Fruit fly (Drosophila melanogaster): ENCODE measurements around the gene PQBP1.

PQBP1 gene

DNA sequence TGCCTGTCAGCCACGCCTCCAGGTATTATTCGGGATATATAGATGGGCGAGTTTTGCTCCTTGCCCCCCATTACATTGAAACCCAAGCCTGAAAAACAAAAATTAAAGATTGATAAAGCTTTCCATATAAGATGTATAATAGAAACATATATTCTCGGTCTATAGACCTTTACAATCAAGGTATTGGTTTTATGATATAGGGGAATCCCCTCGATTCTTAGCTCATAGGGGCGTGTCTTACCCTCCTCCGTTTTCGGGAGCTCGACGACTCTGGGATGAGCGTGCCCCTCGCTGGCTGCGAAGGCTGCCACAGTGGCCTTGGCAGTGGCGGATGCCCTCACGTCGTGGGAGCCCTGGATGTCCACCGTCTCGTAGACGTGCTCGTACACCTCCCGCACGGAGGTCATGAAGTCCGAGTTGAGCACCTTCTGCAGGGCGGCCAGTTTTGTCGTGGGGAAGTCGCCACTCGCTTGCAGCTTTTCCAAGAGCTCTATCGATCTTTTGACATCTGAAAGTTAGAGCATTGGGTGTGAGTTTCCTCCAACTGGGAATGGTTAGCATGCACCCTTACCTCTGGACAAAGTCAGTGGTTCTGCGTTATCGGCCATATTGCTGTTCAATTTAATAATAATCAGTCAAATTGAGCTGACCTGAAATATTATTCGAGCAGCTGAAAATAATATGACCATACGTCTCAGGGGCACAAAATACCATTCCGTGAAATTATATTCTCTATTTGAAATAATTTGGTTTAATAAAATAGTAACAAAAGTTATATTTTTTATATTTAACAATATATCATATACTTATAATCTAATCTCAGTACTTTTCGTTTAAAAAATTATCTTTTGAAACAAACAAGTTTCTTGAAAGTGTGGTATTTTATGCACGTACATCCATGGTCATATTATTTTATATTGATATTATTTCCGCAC lies at the start of gene PQBP1, which contains the start of gene veli:
Gene PQBP1, plus strand, starts transcription at position 885 of the 935 bp plus-strand sequence.
Gene veli, minus strand, starts transcription at position 685 of the 935 bp plus-strand sequence.
- no peak for TF ChIP-seq Rel (GFP tag; optimal IDR thresholded peaks at IDR 0.05)
- TF ChIP-seq Rel (tag; optimal IDR thresholded peaks at IDR 0.05), result peak; percentile 95
- TF ChIP-seq tai (GFP tag; optimal IDR thresholded peaks at IDR 0.05), result no peak
- TF ChIP-seq sage (GFP tag; optimal IDR thresholded peaks at IDR 0.05), result no peak
- no peak for TF ChIP-seq foxo (GFP tag; optimal IDR thresholded peaks at IDR 0.05)
- TF ChIP-seq sv (GFP tag; optimal IDR thresholded peaks at IDR 0.05), result no peak
- no peak for TF ChIP-seq psq (GFP tag; optimal IDR thresholded peaks at IDR 0.05)
- no peak for TF ChIP-seq dsf (GFP tag; optimal IDR thresholded peaks at IDR 0.05; ENCODE audit: borderline replicate concordance)

DNA sequence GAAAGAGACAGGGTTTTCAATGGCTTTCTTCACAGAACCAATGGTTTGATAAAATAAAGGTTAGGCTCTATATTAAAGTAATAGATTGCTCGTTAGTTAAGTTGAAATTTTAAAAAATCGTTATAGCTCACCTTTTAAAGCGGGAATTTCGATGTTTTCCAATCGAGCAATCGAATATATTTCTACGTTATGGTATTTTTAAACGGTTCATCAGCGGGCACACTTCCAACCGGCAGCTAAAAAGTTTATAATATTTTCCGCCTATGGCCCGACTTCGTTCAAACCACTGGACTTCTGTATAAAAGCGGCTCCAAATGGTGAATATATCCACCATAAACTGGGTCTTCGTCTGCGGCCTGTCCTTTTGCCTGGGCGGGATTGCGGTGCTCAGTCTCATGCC lies 42.5 kb upstream of the PQBP1 start, which contains the start of gene beta4GalT7:
Gene beta4GalT7, plus strand, starts transcription at position 201 of the 400 bp plus-strand sequence.
- no peak for TF ChIP-seq HLH106 (tag; optimal IDR thresholded peaks at IDR 0.05)
- no peak for TF ChIP-seq Mio (GFP tag; optimal IDR thresholded peaks at IDR 0.05)
- TF ChIP-seq Rel (GFP tag; optimal IDR thresholded peaks at IDR 0.05), result no peak
- no peak for TF ChIP-seq Rel (tag; optimal IDR thresholded peaks at IDR 0.05)

DNA sequence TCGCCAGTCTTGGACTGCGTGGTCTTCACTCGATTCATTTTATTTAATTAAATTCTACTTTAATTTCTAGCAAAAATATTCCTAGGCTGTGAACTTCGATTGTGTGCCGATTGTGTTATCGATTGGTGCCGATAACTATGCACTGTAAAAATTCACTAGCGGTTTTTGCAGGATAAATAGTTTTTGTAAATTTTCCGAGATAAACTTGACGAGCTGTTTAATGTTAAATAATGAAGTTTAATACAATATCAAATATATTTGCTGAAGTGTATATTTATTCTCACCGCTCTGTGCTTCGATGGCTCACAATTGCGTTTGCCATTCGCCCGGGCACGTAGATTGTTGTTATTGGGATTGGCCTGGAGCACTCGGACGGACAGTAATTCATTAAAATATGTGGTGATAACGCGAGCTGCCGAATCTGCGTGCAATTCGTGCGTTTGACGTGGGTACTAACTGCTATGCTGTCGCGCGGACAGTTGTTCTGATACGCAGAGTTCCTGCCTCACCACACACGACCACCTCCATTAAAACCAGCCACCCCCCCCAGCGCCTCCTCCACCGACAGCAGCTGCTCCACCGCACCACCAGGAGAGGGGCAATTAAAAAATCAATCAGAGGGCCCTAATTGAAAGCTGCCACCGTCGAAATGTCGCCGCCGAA lies 40.6 kb upstream of the PQBP1 start, which contains the start of the genes EMC6 and Hr96:
Gene EMC6, minus strand, starts transcription at position 123 of the 663 bp plus-strand sequence.
Gene Hr96, plus strand, starts transcription at position 341 of the 663 bp plus-strand sequence.
- TF ChIP-seq CrebA (GFP tag; optimal IDR thresholded peaks at IDR 0.05; ENCODE audit: borderline replicate concordance) (no peak), psq (GFP tag; optimal IDR thresholded peaks at IDR 0.05) (peak; percentile 83), woc (GFP tag; optimal IDR thresholded peaks at IDR 0.05) (peak; percentile 85), Hr83 (GFP tag; optimal IDR thresholded peaks at IDR 0.05; ENCODE audit: poor library complexity, severe bottlenecking) (peak; percentile 98), OdsH (GFP tag; optimal IDR thresholded peaks at IDR 0.05) (peak; percentile 87), Jra (GFP tag; optimal IDR thresholded peaks at IDR 0.05) (peak; percentile 93), Vsx2 (GFP tag; optimal IDR thresholded peaks at IDR 0.05; ENCODE audit: partially characterized antibody) (peak; percentile 54), CG9705 (GFP tag; optimal IDR thresholded peaks at IDR 0.05) (peak; percentile 88), h (GFP tag; optimal IDR thresholded peaks at IDR 0.05) (peak; percentile 95), Hr78 (GFP tag; optimal IDR thresholded peaks at IDR 0.05) (no peak), rgr (GFP tag; optimal IDR thresholded peaks at IDR 0.05) (peak; percentile 94), foxo (GFP tag; optimal IDR thresholded peaks at IDR 0.05) (peak; percentile 14 to 94), Dfd (GFP tag; optimal IDR thresholded peaks at IDR 0.05) (no peak), br (GFP tag; optimal IDR thresholded peaks at IDR 0.05) (peak; percentile 93), sv (GFP tag; optimal IDR thresholded peaks at IDR 0.05) (peak; percentile 95), Dif (GFP tag; optimal IDR thresholded peaks at IDR 0.05; ENCODE audit: partially characterized antibody) (no peak), tai (GFP tag; optimal IDR thresholded peaks at IDR 0.05) (no peak), Abd-B (GFP tag; optimal IDR thresholded peaks at IDR 0.05) (no peak), jim (GFP tag; optimal IDR thresholded peaks at IDR 0.05) (peak; percentile 70), N (GFP tag; optimal IDR thresholded peaks at IDR 0.05) (no peak), Sp1 (GFP tag; optimal IDR thresholded peaks at IDR 0.05) (peak; percentile 90), brk (GFP tag; optimal IDR thresholded peaks at IDR 0.05) (no peak), dl (GFP tag; optimal IDR thresholded peaks at IDR 0.05; ENCODE audit: insufficient read depth in 1 of 2, partially characterized antibody in 2 of 2) (no peak), GATAd (GFP tag; optimal IDR thresholded peaks at IDR 0.05) (peak; percentile 84), lola (GFP tag; optimal IDR thresholded peaks at IDR 0.05) (no peak), ey (GFP tag; optimal IDR thresholded peaks at IDR 0.05) (peak; percentile 92), dmrt93B (GFP tag; optimal IDR thresholded peaks at IDR 0.05) (no peak), sage (GFP tag; optimal IDR thresholded peaks at IDR 0.05) (no peak), Hnf4 (GFP tag; optimal IDR thresholded peaks at IDR 0.05) (no peak), Myc (optimal IDR thresholded peaks at IDR 0.05) (peak; percentile 46), pan (optimal IDR thresholded peaks at IDR 0.05) (no peak), fru (GFP tag; optimal IDR thresholded peaks at IDR 0.05) (peak; percentile 93), Mio (GFP tag; optimal IDR thresholded peaks at IDR 0.05) (peak; percentile 60), usp (GFP tag; optimal IDR thresholded peaks at IDR 0.05) (no peak), HLH106 (tag; optimal IDR thresholded peaks at IDR 0.05) (peak; percentile 92), Rel (GFP tag; optimal IDR thresholded peaks at IDR 0.05) (no peak), Rel (tag; optimal IDR thresholded peaks at IDR 0.05) (peak; percentile 76), dsf (GFP tag; optimal IDR thresholded peaks at IDR 0.05; ENCODE audit: borderline replicate concordance) (peak; percentile 85), CG32264 (GFP tag; optimal IDR thresholded peaks at IDR 0.05) (peak; percentile 87)
